Fruit fly (Drosophila melanogaster): ENCODE measurements around the gene eIF3a.
A peak's percentile ranks its signal among the peaks of the same experiment; 100 is the strongest.

eIF3a gene

dm6 chr3R:4433441-4434077 lies at the start of gene eIF3a, which contains the start of gene CG1074 (continued):
- TF ChIP-seq CG11398 (GFP tag; optimal IDR thresholded peaks at IDR 0.05) = peak; percentile 55
- no peak for TF ChIP-seq crc (GFP tag; optimal IDR thresholded peaks at IDR 0.05)
- TF ChIP-seq HLH4C (GFP tag; IDR thresholded peaks at IDR 0.05; ENCODE audit: partially characterized antibody) = peak; percentile 95
- TF ChIP-seq CG2199 (GFP tag; IDR thresholded peaks at IDR 0.05) = peak; percentile 69; the same call in 1 of the 3 replicates
- TF ChIP-seq CG8359 (GFP tag; optimal IDR thresholded peaks at IDR 0.05; ENCODE audit: borderline replicate concordance) = no peak
- peak; percentile 51 for TF ChIP-seq gcm2 (GFP tag; optimal IDR thresholded peaks at IDR 0.05)
- TF ChIP-seq Sox102F (GFP tag; optimal IDR thresholded peaks at IDR 0.05) = no peak
- no peak for TF ChIP-seq eve (GFP tag; optimal IDR thresholded peaks at IDR 0.05)
- TF ChIP-seq Vsx1 (GFP tag; optimal IDR thresholded peaks at IDR 0.05) = no peak
- TF ChIP-seq pita (GFP tag; optimal IDR thresholded peaks at IDR 0.05) = no peak
- peak; percentile 78 for TF ChIP-seq CG3281 (GFP tag; optimal IDR thresholded peaks at IDR 0.05)
- TF ChIP-seq Dbx (GFP tag; IDR thresholded peaks at IDR 0.05) = peak; percentile 81
- TF ChIP-seq CG2120 (GFP tag; optimal IDR thresholded peaks at IDR 0.05) = peak; percentile 73
- TF ChIP-seq her (GFP tag; optimal IDR thresholded peaks at IDR 0.05) = peak; percentile 66
- TF ChIP-seq CG34422 (GFP tag; IDR thresholded peaks at IDR 0.05) = peak; percentile 90; the same call in 2 of the 3 replicates
- peak; percentile 94 for TF ChIP-seq NFAT (GFP tag; IDR thresholded peaks at IDR 0.05)
- TF ChIP-seq CG10274 (GFP tag; optimal IDR thresholded peaks at IDR 0.05) = peak; percentile 39
- TF ChIP-seq CG14965 (GFP tag; optimal IDR thresholded peaks at IDR 0.05; ENCODE audit: borderline replicate concordance) = no peak
- TF ChIP-seq Mrtf (GFP tag; IDR thresholded peaks at IDR 0.05) = no peak; the same call in 2 of the 3 replicates
- peak; percentile 94 for TF ChIP-seq nerfin-2 (GFP tag; IDR thresholded peaks at IDR 0.05; ENCODE audit: partially characterized antibody)
- TF ChIP-seq Ravus (GFP tag; IDR thresholded peaks at IDR 0.05) = no peak
- peak; percentile 56 for TF ChIP-seq CG10979 (tag; optimal IDR thresholded peaks at IDR 0.05)
- 0 out of 2 replicates have a peak, but pooled peaks have one; percentile 41 for TF ChIP-seq Nf-YA (GFP tag; IDR thresholded peaks at IDR 0.05)
- TF ChIP-seq en (GFP tag; optimal IDR thresholded peaks at IDR 0.05) = no peak
- peak; percentile 64 for TF ChIP-seq ranshi (GFP tag; IDR thresholded peaks at IDR 0.05)
- peak; percentile 95 for TF ChIP-seq Ets65A (GFP tag)
- TF ChIP-seq sna (GFP tag; IDR thresholded peaks at IDR 0.05; ENCODE audit: partially characterized antibody) = peak; percentile 93
- TF ChIP-seq stwl (tag; optimal IDR thresholded peaks at IDR 0.05) = peak; percentile 87
- no peak for TF ChIP-seq lab (GFP tag; optimal IDR thresholded peaks at IDR 0.05)
- peak; percentile 62 for TF ChIP-seq twi (tag; optimal IDR thresholded peaks at IDR 0.05)
- no peak for TF ChIP-seq Usf (GFP tag; optimal IDR thresholded peaks at IDR 0.05)
- TF ChIP-seq CG1832 (GFP tag; optimal IDR thresholded peaks at IDR 0.05) = no peak
- no peak for TF ChIP-seq Jarid2 (GFP tag; optimal IDR thresholded peaks at IDR 0.05)
- peak; percentile 16 for TF ChIP-seq CG13123 (GFP tag; optimal IDR thresholded peaks at IDR 0.05)
- TF ChIP-seq prd (optimal IDR thresholded peaks at IDR 0.05) = no peak
- peak; percentile 41; the same call in 2 of the 3 replicates for TF ChIP-seq prd (GFP tag; IDR thresholded peaks at IDR 0.05)
- TF ChIP-seq Bdp1 (GFP tag; optimal IDR thresholded peaks at IDR 0.05) = peak; percentile 50
- no peak for TF ChIP-seq usp (GFP tag; optimal IDR thresholded peaks at IDR 0.05)
- peak; percentile 84 for TF ChIP-seq CG9932 (GFP tag; IDR thresholded peaks at IDR 0.05)
- peak; percentile 87 for TF ChIP-seq HmgZ (tag; optimal IDR thresholded peaks at IDR 0.05)
- TF ChIP-seq H15 (GFP tag; IDR thresholded peaks at IDR 0.05) = peak; percentile 50; the same call in 2 of the 3 replicates
- no peak for TF ChIP-seq h (optimal IDR thresholded peaks at IDR 0.05)
- TF ChIP-seq CG4707 (GFP tag; optimal IDR thresholded peaks at IDR 0.05) = no peak
- peak; percentile 36 for TF ChIP-seq CG7786 (GFP tag; optimal IDR thresholded peaks at IDR 0.05)
- peak; percentile 31; the same call in 1 of the 2 replicates for TF ChIP-seq H2.0 (GFP tag; IDR thresholded peaks at IDR 0.05)
- TF ChIP-seq lmd (GFP tag; IDR thresholded peaks at IDR 0.05) = peak; percentile 50; the same call in 1 of the 2 replicates
- TF ChIP-seq tin (GFP tag; optimal IDR thresholded peaks at IDR 0.05) = peak; percentile 64
- TF ChIP-seq kni (GFP tag; optimal IDR thresholded peaks at IDR 0.05) = no peak
- TF ChIP-seq CG8281 (tag; optimal IDR thresholded peaks at IDR 0.05) = no peak
- peak; percentile 8 for TF ChIP-seq salm (tag; optimal IDR thresholded peaks at IDR 0.05)

Measured in whole organism, embryonic.